Fruit fly (Drosophila melanogaster) whole organism, embryonic: ENCODE data around the gene tj.

Experiments
- Bgb ChIP-seq: fragments of 200-800 bp; sonication (Bioruptor generic); IDR thresholded peaks from 2 replicates; pipeline ENCODE4 v1.3.6; 2022; ENCODE audit warnings: missing biosample characterization, missing genetic modification characterization; ENCODE audit not compliant: partially characterized antibody
- Blimp-1 ChIP-seq: fragments of 200-800 bp; sonication (Bioruptor generic); optimal IDR thresholded peaks from 3 replicates; lab custom pipeline; 2018; ENCODE audit warnings: missing biosample characterization, missing genetic modification characterization, mild to moderate bottlenecking, moderate library complexity, missing genetic modification reagents
- CG11456 ChIP-seq: fragments of 200-800 bp; sonication (Bioruptor generic); IDR thresholded peaks from 3 replicates; pipeline ENCODE4 v1.3.6; 2022; ENCODE audit warnings: missing biosample characterization, missing genetic modification characterization
- CG12155 ChIP-seq: fragments of 200-800 bp; sonication (Bioruptor generic); optimal IDR thresholded peaks from 3 replicates; lab custom pipeline; 2016; ENCODE audit warnings: missing biosample characterization, missing genetic modification characterization
- CG12942 ChIP-seq: fragments of 200-800 bp; sonication (Bioruptor generic); optimal IDR thresholded peaks from 3 replicates; lab custom pipeline; 2016; ENCODE audit warnings: missing biosample characterization, missing genetic modification characterization
- CG16813 ChIP-seq: fragments of 200-800 bp; sonication (Bioruptor generic); IDR thresholded peaks from 3 replicates; pipeline ENCODE4 v1.3.6; 2022; ENCODE audit warnings: missing biosample characterization, missing genetic modification characterization; ENCODE audit not compliant: partially characterized antibody
- CG17829 ChIP-seq: fragments of 200-800 bp; optimal IDR thresholded peaks from 2 replicates; lab custom pipeline; 2019; ENCODE audit warnings: missing biosample characterization, mild to moderate bottlenecking, missing genetic modification characterization, moderate library complexity
- CG2129 ChIP-seq: fragments of 200-800 bp; sonication (Bioruptor generic); IDR thresholded peaks from 2 replicates; pipeline ENCODE4 v1.3.6; 2022; ENCODE audit warnings: missing biosample characterization, missing genetic modification characterization; ENCODE audit not compliant: partially characterized antibody
- CG34376 ChIP-seq: fragments of 200-800 bp; sonication (Bioruptor generic); optimal IDR thresholded peaks from 2 replicates; lab custom pipeline; 2018; ENCODE audit warnings: missing biosample characterization, mild to moderate bottlenecking, missing genetic modification characterization
- CG42726 ChIP-seq: fragments of 200-800 bp; sonication (Bioruptor generic); IDR thresholded peaks from 2 replicates; pipeline ENCODE4 v1.3.6; 2022; ENCODE audit warnings: missing biosample characterization, missing genetic modification characterization; ENCODE audit not compliant: partially characterized antibody
- CG4360 ChIP-seq: fragments of 200-800 bp; sonication (Bioruptor generic); IDR thresholded peaks from 2 replicates; pipeline ENCODE4 v1.3.6; 2022; ENCODE audit warnings: missing biosample characterization, missing genetic modification characterization
- CG4404 ChIP-seq: fragments of 200-800 bp; sonication (Bioruptor generic); IDR thresholded peaks from 2 replicates; pipeline ENCODE4 v1.3.6; 2022; ENCODE audit warnings: missing biosample characterization, missing genetic modification characterization
- CG7357 ChIP-seq: fragments of 200-800 bp; sonication (Bioruptor generic); IDR thresholded peaks from 3 replicates; pipeline ENCODE4 v1.3.6; 2022; ENCODE audit warnings: missing biosample characterization, missing genetic modification characterization
- CG7928 ChIP-seq: fragments of 200-800 bp; sonication (Bioruptor generic); optimal IDR thresholded peaks from 2 replicates; lab custom pipeline; 2017; ENCODE audit warnings: missing biosample characterization, mild to moderate bottlenecking, missing genetic modification characterization
- Camta ChIP-seq: fragments of 200-800 bp; sonication (Bioruptor generic); optimal IDR thresholded peaks from 2 replicates; lab custom pipeline; 2016; ENCODE audit warnings: missing biosample characterization, missing genetic modification characterization
- Chrac-16 ChIP-seq: fragments of 200-800 bp; sonication (Bioruptor generic); optimal IDR thresholded peaks from 3 replicates; lab custom pipeline; 2016; ENCODE audit warnings: missing biosample characterization, missing genetic modification characterization
- D19A ChIP-seq: fragments of 200-800 bp; optimal IDR thresholded peaks from 3 replicates; lab custom pipeline; 2019; ENCODE audit warnings: missing biosample characterization, mild to moderate bottlenecking, missing genetic modification characterization, moderate library complexity
- Dek ChIP-seq: fragments of 200-800 bp; sonication (Bioruptor generic); optimal IDR thresholded peaks from 3 replicates; lab custom pipeline; 2019; ENCODE audit warnings: missing biosample characterization, mild to moderate bottlenecking, missing genetic modification characterization, moderate library complexity
- Dip3 ChIP-seq: fragments of 200-800 bp; sonication (Bioruptor generic); optimal IDR thresholded peaks from 3 replicates; lab custom pipeline; 2016; ENCODE audit warnings: missing biosample characterization, missing genetic modification characterization
- Dp ChIP-seq: fragments of 200-800 bp; sonication (Bioruptor generic); optimal IDR thresholded peaks from 2 replicates; lab custom pipeline; 2018; ENCODE audit warnings: missing biosample characterization, mild to moderate bottlenecking, missing genetic modification characterization, moderate library complexity
- E2f2 ChIP-seq: fragments of 200-800 bp; sonication (Bioruptor generic); IDR thresholded peaks from 2 replicates; pipeline ENCODE4 v1.3.6; 2022; ENCODE audit warnings: missing biosample characterization, missing genetic modification characterization
- Jarid2 ChIP-seq: fragments of 200-800 bp; sonication (Bioruptor generic); optimal IDR thresholded peaks from 3 replicates; lab custom pipeline; 2017; ENCODE audit warnings: mild to moderate bottlenecking, missing biosample characterization, missing genetic modification reagents, missing genetic modification characterization
- Lpt ChIP-seq: fragments of >200 bp; optimal IDR thresholded peaks from 2 replicates; lab custom pipeline; 2018; ENCODE audit warnings: missing biosample characterization, missing genetic modification characterization
- NC2α ChIP-seq: fragments of 200-800 bp; sonication (Bioruptor generic); optimal IDR thresholded peaks from 2 replicates; lab custom pipeline; 2016; ENCODE audit warnings: missing biosample characterization, missing genetic modification characterization
- Ptx1 ChIP-seq: fragments of 200-800 bp; sonication (Bioruptor generic); IDR thresholded peaks from 2 replicates; pipeline ENCODE4 v1.3.6; 2022; ENCODE audit warnings: missing biosample characterization, missing genetic modification characterization
- Ravus ChIP-seq: fragments of 200-800 bp; sonication (Bioruptor generic); IDR thresholded peaks from 2 replicates; pipeline ENCODE4 v1.3.6; 2022; ENCODE audit warnings: missing biosample characterization, missing genetic modification characterization
- Rfx ChIP-seq: fragments of 200-800 bp; sonication (Bioruptor generic); IDR thresholded peaks from 2 replicates; pipeline ENCODE4 v1.3.6; 2022; ENCODE audit warnings: missing biosample characterization, missing genetic modification characterization
- Scr ChIP-seq: fragments of 200-800 bp; sonication (Bioruptor generic); IDR thresholded peaks from 2 replicates; pipeline ENCODE4 v1.3.6; 2022; ENCODE audit warnings: missing biosample characterization, missing genetic modification characterization; ENCODE audit not compliant: partially characterized antibody
- Sin3A ChIP-seq: fragments of >200 bp; optimal IDR thresholded peaks from 2 replicates; lab custom pipeline; 2018
- Spps ChIP-seq: fragments of 200-800 bp; sonication (Bioruptor generic); optimal IDR thresholded peaks from 2 replicates; lab custom pipeline; 2018; ENCODE audit warnings: missing biosample characterization, mild to moderate bottlenecking, missing genetic modification characterization
- abd-A ChIP-seq: fragments of 200-800 bp; sonication (Bioruptor generic); optimal IDR thresholded peaks from 3 replicates; lab custom pipeline; 2019; ENCODE audit warnings: missing biosample characterization, mild to moderate bottlenecking, missing genetic modification characterization, moderate library complexity
- al ChIP-seq: fragments of 200-800 bp; sonication (Bioruptor generic); IDR thresholded peaks from 2 replicates; pipeline ENCODE4 v1.3.6; 2022; ENCODE audit warnings: missing biosample characterization, missing genetic modification characterization
- cg ChIP-seq: fragments of 200-800 bp; sonication (Bioruptor generic); optimal IDR thresholded peaks from 3 replicates; lab custom pipeline; 2019; ENCODE audit warnings: missing biosample characterization, mild to moderate bottlenecking, missing genetic modification characterization, moderate library complexity
- corto ChIP-seq: fragments of 200-800 bp; sonication (Bioruptor generic); optimal IDR thresholded peaks from 2 replicates; lab custom pipeline; 2016; ENCODE audit warnings: missing biosample characterization, mild to moderate bottlenecking, missing genetic modification characterization, moderate library complexity
- danr ChIP-seq: fragments of 200-800 bp; sonication (Bioruptor generic); IDR thresholded peaks from 2 replicates; pipeline ENCODE4 v1.3.6; 2022; ENCODE audit warnings: missing biosample characterization, missing genetic modification characterization
- dpn ChIP-seq, 2 experiments: fragments of 200-800 bp; sonication (Bioruptor generic); optimal IDR thresholded peaks; 3 replicates each; lab custom pipeline; 2016; ENCODE audit warnings: missing biosample characterization in 2 of 2, missing genetic modification characterization in 2 of 2
- fru ChIP-seq: fragments of >200 bp; optimal IDR thresholded peaks from 2 replicates; lab custom pipeline; 2017
- lbe ChIP-seq: fragments of 200-800 bp; sonication (Bioruptor generic); optimal IDR thresholded peaks from 2 replicates; lab custom pipeline; 2016; ENCODE audit warnings: missing biosample characterization, mild to moderate bottlenecking, missing genetic modification characterization
- mirr ChIP-seq: fragments of 200-800 bp; sonication (Bioruptor generic); optimal IDR thresholded peaks from 3 replicates; lab custom pipeline; 2018; ENCODE audit warnings: missing biosample characterization, mild to moderate bottlenecking, missing genetic modification characterization
- nom ChIP-seq: fragments of 200-800 bp; sonication (Bioruptor generic); optimal IDR thresholded peaks from 2 replicates; lab custom pipeline; 2017; ENCODE audit warnings: missing biosample characterization, missing genetic modification characterization, mild to moderate bottlenecking, moderate library complexity, missing genetic modification reagents
- pita ChIP-seq: fragments of 200-800 bp; sonication (Bioruptor generic); optimal IDR thresholded peaks from 2 replicates; lab custom pipeline; 2017; ENCODE audit warnings: missing biosample characterization, mild to moderate bottlenecking, missing genetic modification characterization
- psq ChIP-seq: fragments of 200-800 bp; sonication (Bioruptor generic); optimal IDR thresholded peaks from 2 replicates; lab custom pipeline; 2017; ENCODE audit warnings: missing biosample characterization, missing genetic modification characterization
- schlank ChIP-seq: fragments of 200-800 bp; sonication (Bioruptor generic); optimal IDR thresholded peaks from 2 replicates; lab custom pipeline; 2018; ENCODE audit warnings: missing biosample characterization, mild to moderate bottlenecking, missing genetic modification characterization
- sens ChIP-seq: fragments of 200-800 bp; sonication (Bioruptor generic); peaks from one replicate; lab custom pipeline; 2016; ENCODE audit warnings: missing biosample characterization, missing genetic modification characterization
- ssp ChIP-seq: fragments of 200-800 bp; sonication (Bioruptor generic); IDR thresholded peaks from 2 replicates; pipeline ENCODE4 v1.3.6; 2022; ENCODE audit warnings: missing biosample characterization, missing genetic modification characterization
- sug ChIP-seq: fragments of 200-800 bp; optimal IDR thresholded peaks from 2 replicates; lab custom pipeline; 2019; ENCODE audit warnings: missing biosample characterization, mild to moderate bottlenecking, missing genetic modification characterization, moderate library complexity
- tll ChIP-seq, 2 experiments: fragments of 200-800 bp in 1 of 2; fragments of >200 bp in 1 of 2; sonication (Bioruptor generic) in 1 of 2; optimal IDR thresholded peaks; 2 replicates each; lab custom pipeline; 2017 to 2019; ENCODE audit warnings: missing biosample characterization in 2 of 2, missing genetic modification characterization in 2 of 2, mild to moderate bottlenecking in 1 of 2, moderate library complexity in 1 of 2
- twi ChIP-seq: fragments of 200-800 bp; optimal IDR thresholded peaks from 2 replicates; lab custom pipeline; 2019; ENCODE audit warnings: missing biosample characterization, mild to moderate bottlenecking, missing genetic modification characterization, moderate library complexity
- vnd ChIP-seq: fragments of 200-800 bp; sonication (Bioruptor generic); IDR thresholded peaks from 3 replicates; pipeline ENCODE4 v1.3.6; 2022; ENCODE audit warnings: missing biosample characterization, missing genetic modification characterization; ENCODE audit not compliant: partially characterized antibody
- zen ChIP-seq: fragments of 200-800 bp; sonication (Bioruptor generic); optimal IDR thresholded peaks from 3 replicates; lab custom pipeline; 2018; ENCODE audit warnings: missing biosample characterization, mild to moderate bottlenecking, missing genetic modification characterization, moderate library complexity
- zfh2 ChIP-seq: fragments of 200-800 bp; sonication (Bioruptor generic); optimal IDR thresholded peaks from 2 replicates; lab custom pipeline; 2016; ENCODE audit warnings: missing biosample characterization, missing genetic modification characterization

tj gene

DNA sequence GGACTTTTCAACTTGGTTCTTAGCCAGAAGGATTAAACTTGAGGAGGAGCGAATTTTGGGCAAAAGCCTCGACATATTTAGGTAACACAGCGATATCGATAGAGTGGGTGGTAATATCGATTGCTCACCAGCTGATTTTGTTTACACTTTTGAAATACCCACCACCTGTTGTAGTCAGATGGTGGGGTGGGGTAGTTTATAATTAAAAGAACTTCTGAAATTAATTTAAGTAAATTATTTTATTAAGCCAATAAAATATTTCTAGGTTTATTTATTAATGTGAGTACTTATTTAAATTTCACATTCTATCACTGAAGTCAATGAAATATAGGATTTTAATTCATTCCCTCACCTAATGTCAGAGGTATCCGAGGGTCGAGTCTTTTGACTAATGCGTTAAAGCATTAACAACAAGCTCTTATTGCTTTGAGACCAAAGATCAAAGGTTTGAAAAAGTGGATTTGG, 26.0 kb downstream of the tj start, which contains the start of the genes CG10194 and CG18094 (continued):
- no peak for TF ChIP-seq abd-A
- no peak for TF ChIP-seq ssp (GFP tag; lab: Robert Waterston, UW)
- no peak for TF ChIP-seq CG11456 (GFP tag; lab: Robert Waterston, UW)
- TF ChIP-seq schlank (tag; lab: Kevin White, UChicago), result no peak
- no peak for TF ChIP-seq CG4404
- TF ChIP-seq lbe, result no peak
- no peak for TF ChIP-seq sug (tag; lab: Kevin White, UChicago)
- TF ChIP-seq vnd (GFP tag; lab: Robert Waterston, UW), result 0 out of 3 replicates have a peak, but pooled peaks have one; percentile 13
- TF ChIP-seq Ptx1 (GFP tag; lab: Robert Waterston, UW), result peak; percentile 41; the same call in 1 of the 2 replicates
- TF ChIP-seq CG42726 (GFP tag; lab: Robert Waterston, UW), result no peak
- TF ChIP-seq Sin3A, result no peak
- TF ChIP-seq twi (tag; lab: Kevin White, UChicago), result no peak
- TF ChIP-seq CG12155, result peak; percentile 57
- TF ChIP-seq E2f2 (GFP tag; lab: Robert Waterston, UW), result peak; percentile 28; the same call in 1 of the 2 replicates
- peak; percentile 27 for TF ChIP-seq sens (GFP tag; lab: Kevin White, UChicago)
- TF ChIP-seq danr (GFP tag; lab: Robert Waterston, UW), result no peak
- no peak for TF ChIP-seq fru (lab: Kevin White, UChicago)
- TF ChIP-seq Spps (tag; lab: Kevin White, UChicago), result no peak
- no peak for TF ChIP-seq CG7928 (GFP tag; lab: Kevin White, UChicago)
- TF ChIP-seq CG4360 (GFP tag; lab: Robert Waterston, UW), result no peak
- peak; percentile 41 for TF ChIP-seq D19A (tag; lab: Kevin White, UChicago)
- TF ChIP-seq Bgb (GFP tag; lab: Robert Waterston, UW), result peak; percentile 66; the same call in 1 of the 2 replicates
- TF ChIP-seq Blimp-1 (GFP tag; lab: Kevin White, UChicago), result no peak
- TF ChIP-seq CG17829 (tag; lab: Kevin White, UChicago), result peak; percentile 15
- no peak for TF ChIP-seq zfh2 (GFP tag; lab: Kevin White, UChicago)
- 0 out of 2 replicates have a peak, but pooled peaks have one; percentile 23 for TF ChIP-seq al (GFP tag; lab: Robert Waterston, UW)
- TF ChIP-seq Jarid2, result no peak
- peak; percentile 36 for TF ChIP-seq Chrac-16 (GFP tag; lab: Kevin White, UChicago)
- TF ChIP-seq corto (GFP tag; lab: Kevin White, UChicago), result no peak
- TF ChIP-seq CG7357 (GFP tag; lab: Robert Waterston, UW), result no peak
- peak; percentile 10 for TF ChIP-seq Dip3
- no peak for TF ChIP-seq CG2129 (GFP tag; lab: Robert Waterston, UW)
- TF ChIP-seq Camta (GFP tag; lab: Kevin White, UChicago), result no peak
- TF ChIP-seq Ravus (GFP tag; lab: Robert Waterston, UW), result no peak
- TF ChIP-seq psq (GFP tag; lab: Kevin White, UChicago), result no peak
- TF ChIP-seq Rfx, result 0 out of 2 replicates have a peak, but pooled peaks have one; percentile 12
- TF ChIP-seq mirr, result no peak
- peak in 1 of 2 experiments; percentile 47 for TF ChIP-seq dpn (GFP tag; optimal IDR thresholded peaks at IDR 0.05; lab: Kevin White, UChicago)
- no peak for TF ChIP-seq NC2α (GFP tag; lab: Kevin White, UChicago)
- TF ChIP-seq CG12942 (GFP tag; lab: Kevin White, UChicago), result no peak
- no peak for TF ChIP-seq Lpt
- TF ChIP-seq CG16813 (GFP tag; lab: Robert Waterston, UW), result peak; percentile 44; the same call in 2 of the 3 replicates
- TF ChIP-seq cg (GFP tag; lab: Kevin White, UChicago), result no peak
- no peak for TF ChIP-seq tll (GFP tag; optimal IDR thresholded peaks at IDR 0.05; lab: Kevin White, UChicago)
- TF ChIP-seq nom (GFP tag; lab: Kevin White, UChicago), result no peak
- TF ChIP-seq pita (GFP tag; lab: Kevin White, UChicago), result no peak
- peak; percentile 25 for TF ChIP-seq Dek (tag; lab: Kevin White, UChicago)
- TF ChIP-seq Dp (GFP tag; lab: Kevin White, UChicago), result peak; percentile 44
- TF ChIP-seq Scr (GFP tag; lab: Robert Waterston, UW), result peak; percentile 47; the same call in 1 of the 2 replicates
- TF ChIP-seq zen (tag; lab: Kevin White, UChicago), result no peak
- peak; percentile 34 for TF ChIP-seq CG34376 (GFP tag; lab: Kevin White, UChicago)
